Fruit fly (Drosophila melanogaster) Kc167 (cell line): ENCODE results near the gene pasha.

Source experiments
- Myc ChIP-seq: fragments of >200 bp; optimal IDR thresholded peaks from 2 replicates; lab custom pipeline; 2017; ENCODE audit warnings: missing external identifiers
- h ChIP-seq: fragments of >200 bp; optimal IDR thresholded peaks from 3 replicates; lab custom pipeline; 2018; ENCODE audit warnings: missing external identifiers
- psq ChIP-seq: fragments of >200 bp; optimal IDR thresholded peaks from 2 replicates; lab custom pipeline; 2017; ENCODE audit warnings: missing external identifiers
- ttk ChIP-seq: sonication (Bioruptor generic); optimal IDR thresholded peaks from 2 replicates; lab custom pipeline; 2017; ENCODE audit warnings: missing external identifiers

- TF ChIP-seq h (lab: Kevin White, UChicago) (no peak), psq (lab: Kevin White, UChicago) (no peak), Myc (lab: Kevin White, UChicago) (no peak), ttk (lab: Kevin White, UChicago) (no peak)
Measured at dm6 chr3R:31632316-31632715, 14.5 kb downstream of the pasha start.
